Worm (Caenorhabditis elegans) whole organism, mixed stage, embryonic: ENCODE data around the gene F45E12.6.

ENCODE experiments used
- M03D4.4 ChIP-seq: sonication (generic microtip); optimal IDR thresholded peaks from 2 replicates; lab custom pipeline; 2017; ENCODE audit warnings: mild to moderate bottlenecking, missing genetic modification characterization, missing compliant biosample characterization
- bed-3 ChIP-seq: fragments of 200-800 bp; sonication (Bioruptor generic); optimal IDR thresholded peaks from 3 replicates; lab custom pipeline; 2018; ENCODE audit warnings: mild to moderate bottlenecking, missing genetic modification characterization, moderate library complexity, missing compliant biosample characterization
- blmp-1 ChIP-seq: fragments of 150-350 bp; optimal IDR thresholded peaks from 2 replicates; lab custom pipeline; 2014; ENCODE audit warnings: missing biosample characterization, missing genetic modification characterization
- ceh-43 ChIP-seq: fragments of 200-800 bp; sonication (Bioruptor generic); optimal IDR thresholded peaks from 2 replicates; lab custom pipeline; 2018; ENCODE audit warnings: mild to moderate bottlenecking, missing genetic modification characterization, moderate library complexity, missing compliant biosample characterization
- ceh-83 ChIP-seq: fragments of 200-800 bp; sonication (Bioruptor generic); optimal IDR thresholded peaks from 2 replicates; lab custom pipeline; 2018; ENCODE audit warnings: mild to moderate bottlenecking, missing genetic modification characterization, missing compliant biosample characterization
- ces-1 ChIP-seq: fragments of 150-350 bp; optimal IDR thresholded peaks from 2 replicates; lab custom pipeline; 2014; ENCODE audit warnings: missing biosample characterization, missing genetic modification reagents, missing genetic modification characterization
- cnd-1 ChIP-seq: fragments of 200-800 bp; sonication (Bioruptor generic); optimal IDR thresholded peaks from 2 replicates; lab custom pipeline; 2018; ENCODE audit warnings: mild to moderate bottlenecking, missing genetic modification characterization, missing compliant biosample characterization
- elt-1 ChIP-seq: sonication (generic microtip); optimal IDR thresholded peaks from 2 replicates; lab custom pipeline; 2017; ENCODE audit warnings: missing genetic modification characterization, mild to moderate bottlenecking, missing compliant biosample characterization, antibody characterized with exemption, moderate library complexity, borderline replicate concordance; ENCODE audit not compliant: insufficient read depth
- elt-3 ChIP-seq: fragments of 150-350 bp; optimal IDR thresholded peaks from 2 replicates; lab custom pipeline; 2014; ENCODE audit warnings: missing biosample characterization, missing genetic modification characterization
- flh-1 ChIP-seq: fragments of 200-800 bp; sonication (Bioruptor generic); optimal IDR thresholded peaks from 2 replicates; lab custom pipeline; 2018; ENCODE audit warnings: mild to moderate bottlenecking, missing genetic modification characterization, moderate library complexity, missing compliant biosample characterization
- ham-2 ChIP-seq: fragments of 200-800 bp; sonication (Bioruptor generic); optimal IDR thresholded peaks from 2 replicates; lab custom pipeline; 2018; ENCODE audit warnings: mild to moderate bottlenecking, missing genetic modification characterization, missing compliant biosample characterization
- hlh-1 ChIP-seq: fragments of 150-350 bp; optimal IDR thresholded peaks from 2 replicates; lab custom pipeline; 2014; ENCODE audit warnings: missing biosample characterization, missing genetic modification reagents, missing genetic modification characterization
- lin-32 ChIP-seq: fragments of 200-800 bp; sonication (Bioruptor generic); optimal IDR thresholded peaks from 2 replicates; lab custom pipeline; 2018; ENCODE audit warnings: mild to moderate bottlenecking, missing genetic modification characterization, missing compliant biosample characterization
- lsy-2 ChIP-seq: fragments of 150-350 bp; optimal IDR thresholded peaks from 2 replicates; lab custom pipeline; 2014; ENCODE audit warnings: missing biosample characterization, missing genetic modification characterization
- mab-5 ChIP-seq: fragments of 150-350 bp; optimal IDR thresholded peaks from 2 replicates; lab custom pipeline; 2014; ENCODE audit warnings: missing biosample characterization, missing genetic modification characterization
- mep-1 ChIP-seq: fragments of 150-350 bp; optimal IDR thresholded peaks from 2 replicates; lab custom pipeline; 2017; ENCODE audit warnings: missing biosample characterization, missing genetic modification reagents, missing genetic modification characterization, inconsistent platforms
- mls-2 ChIP-seq: sonication (generic microtip); optimal IDR thresholded peaks from 2 replicates; lab custom pipeline; 2016; ENCODE audit warnings: mild to moderate bottlenecking, missing genetic modification characterization, moderate library complexity, missing compliant biosample characterization
- nhr-2 ChIP-seq: fragments of 150-350 bp; optimal IDR thresholded peaks from 2 replicates; lab custom pipeline; 2014; ENCODE audit warnings: missing biosample characterization, missing genetic modification characterization
- nhr-28 ChIP-seq: fragments of 150-350 bp; optimal IDR thresholded peaks from 2 replicates; lab custom pipeline; 2014; ENCODE audit warnings: missing biosample characterization, missing genetic modification characterization
- nhr-76 ChIP-seq: sonication (generic microtip); optimal IDR thresholded peaks from 2 replicates; lab custom pipeline; 2017; ENCODE audit warnings: missing biosample characterization, missing genetic modification characterization
- pha-4 ChIP-seq: fragments of 150-350 bp; optimal IDR thresholded peaks from 2 replicates; lab custom pipeline; 2018; ENCODE audit warnings: missing biosample characterization, missing genetic modification reagents, missing genetic modification characterization
- sem-2 ChIP-seq: fragments of 200-800 bp; sonication (Bioruptor generic); optimal IDR thresholded peaks from 2 replicates; lab custom pipeline; 2018; ENCODE audit warnings: mild to moderate bottlenecking, missing genetic modification characterization, missing compliant biosample characterization
- snpc-4 ChIP-seq: fragments of 150-350 bp; optimal IDR thresholded peaks from 2 replicates; lab custom pipeline; 2014; ENCODE audit warnings: missing biosample characterization, missing genetic modification characterization
- sptf-1 ChIP-seq: sonication (generic microtip); optimal IDR thresholded peaks from 2 replicates; lab custom pipeline; 2017; ENCODE audit warnings: mild to moderate bottlenecking, missing genetic modification characterization, moderate library complexity, missing compliant biosample characterization
- tbx-8 ChIP-seq: fragments of 200-800 bp; sonication (Bioruptor generic); optimal IDR thresholded peaks from 2 replicates; lab custom pipeline; 2018; ENCODE audit warnings: mild to moderate bottlenecking, missing genetic modification characterization, moderate library complexity, missing compliant biosample characterization
- unc-120 ChIP-seq: sonication (generic microtip); optimal IDR thresholded peaks from 2 replicates; lab custom pipeline; 2017; ENCODE audit warnings: missing genetic modification characterization, missing compliant biosample characterization; ENCODE audit not compliant: poor library complexity, severe bottlenecking
- unc-39 ChIP-seq: fragments of 150-350 bp; optimal IDR thresholded peaks from 2 replicates; lab custom pipeline; 2014; ENCODE audit warnings: missing biosample characterization, missing genetic modification characterization
- unc-62 ChIP-seq: fragments of 150-350 bp; optimal IDR thresholded peaks from 2 replicates; lab custom pipeline; 2014; ENCODE audit warnings: missing biosample characterization, missing genetic modification reagents, missing genetic modification characterization
- zip-8 ChIP-seq: fragments of 150-350 bp; optimal IDR thresholded peaks from 2 replicates; lab custom pipeline; 2014; ENCODE audit warnings: missing biosample characterization, missing genetic modification characterization
- ztf-11 ChIP-seq: fragments of 150-350 bp; optimal IDR thresholded peaks from 2 replicates; lab custom pipeline; 2014; ENCODE audit warnings: missing biosample characterization, missing genetic modification characterization

Gene F45E12.6

DNA sequence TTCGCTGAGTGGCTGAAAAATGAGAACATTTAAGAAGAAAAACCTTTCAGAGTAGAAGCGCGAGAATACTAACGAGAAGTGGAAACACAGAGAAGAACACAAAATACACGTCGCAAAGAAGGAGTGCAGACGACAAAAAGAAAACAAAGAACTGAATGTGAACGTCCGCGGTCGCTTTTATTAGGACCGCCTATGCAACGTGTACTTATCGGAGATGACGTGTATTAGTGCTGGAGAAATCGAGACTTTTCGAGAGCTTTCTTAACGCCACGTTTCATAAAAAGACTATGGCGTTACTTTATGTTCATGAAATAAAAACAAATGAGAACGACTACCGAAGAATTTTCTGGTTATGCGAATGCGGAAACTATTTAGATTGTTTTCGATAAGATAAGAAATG is 38.5 kb upstream of the F45E12.6 start, which contains the start of gene hsp-4:
TSS of gene hsp-4 (minus strand) at position 139 of the 400 bp plus-strand sequence.
- TF ChIP-seq tbx-8 (GFP tag; lab: Kevin White, UChicago) (no peak), nhr-2 (tag; lab: Kevin White, UChicago) (peak; percentile 10)

DNA sequence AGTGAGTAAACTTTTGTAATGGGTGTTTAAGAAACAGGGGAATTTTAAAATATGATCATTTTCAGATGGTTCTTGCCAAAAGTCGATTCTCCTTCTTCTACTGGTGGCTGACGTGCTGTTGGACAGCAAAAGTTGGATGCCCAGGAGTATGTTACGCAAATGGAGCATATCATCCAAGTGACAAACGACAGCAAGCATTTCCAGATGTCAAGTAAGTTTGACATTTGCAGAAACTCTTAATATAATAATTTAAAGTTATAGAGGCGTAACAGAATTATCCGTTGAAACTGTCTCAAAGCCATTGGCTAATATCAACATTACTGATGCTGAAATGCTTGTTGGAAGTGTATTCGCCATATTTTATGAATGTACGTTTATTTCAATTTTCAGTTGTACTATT is 34.1 kb upstream of the F45E12.6 start:
- TF ChIP-seq elt-3 (tag; lab: Kevin White, UChicago) (no peak), ceh-43 (no peak), pha-4 (tag; lab: Kevin White, UChicago) (no peak), nhr-28 (no peak), unc-62 (GFP tag; lab: Kevin White, UChicago) (no peak), mab-5 (tag; lab: Kevin White, UChicago) (no peak), lsy-2 (tag; lab: Kevin White, UChicago) (no peak), elt-1 (tag; lab: Kevin White, UChicago) (no peak), unc-120 (tag; lab: Kevin White, UChicago) (no peak), ceh-83 (GFP tag; lab: Kevin White, UChicago) (no peak), snpc-4 (tag; lab: Kevin White, UChicago) (no peak), sptf-1 (no peak), lin-32 (GFP tag; lab: Kevin White, UChicago) (no peak), flh-1 (no peak), mls-2 (tag; lab: Kevin White, UChicago) (no peak), hlh-1 (tag; lab: Kevin White, UChicago) (no peak), sem-2 (GFP tag; lab: Kevin White, UChicago) (no peak)

DNA sequence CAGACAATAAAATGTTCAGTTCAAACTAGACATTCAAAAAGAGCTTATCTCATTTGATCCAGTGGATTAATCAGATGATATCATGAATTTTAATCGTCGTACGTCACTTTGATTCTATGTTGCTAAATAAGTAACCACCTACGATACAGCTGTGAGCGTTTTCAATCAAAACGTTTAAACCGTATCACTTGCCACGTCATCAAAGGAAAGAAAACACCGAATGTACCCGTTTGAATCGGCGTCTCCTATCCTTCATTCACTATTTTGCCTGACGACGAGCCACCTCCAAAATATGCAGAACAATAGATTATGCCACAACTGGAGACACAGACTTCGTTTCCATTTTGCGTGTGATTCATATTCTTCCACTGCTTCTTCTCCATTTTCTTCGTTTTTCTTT is 31.9 kb upstream of the F45E12.6 start:
- TF ChIP-seq unc-62 (GFP tag; lab: Kevin White, UChicago): no peak
- TF ChIP-seq unc-39 (tag; lab: Kevin White, UChicago): no peak

DNA sequence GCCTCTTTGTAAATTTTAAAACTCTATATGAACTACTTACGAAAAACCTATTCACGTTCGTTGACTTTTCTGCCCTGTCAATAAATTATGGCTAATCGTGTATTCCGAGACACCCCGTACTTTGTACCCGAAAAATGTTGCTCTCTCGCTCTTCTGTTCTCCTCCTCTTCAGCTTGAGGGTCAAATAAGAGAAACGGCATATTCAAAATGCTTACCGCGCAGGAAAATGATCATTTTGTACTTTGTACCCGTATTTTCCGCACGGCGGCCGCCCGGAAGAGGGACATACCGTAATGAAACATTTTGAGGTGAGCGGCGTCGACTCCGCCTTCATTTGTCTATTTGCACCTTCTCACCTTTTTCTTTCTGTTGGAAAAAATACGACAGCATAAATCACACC is 29.7 kb upstream of the F45E12.6 start:
- TF ChIP-seq bed-3 (no peak), M03D4.4 (tag; lab: Kevin White, UChicago) (no peak), lin-32 (GFP tag; lab: Kevin White, UChicago) (no peak), lsy-2 (tag; lab: Kevin White, UChicago) (no peak), ztf-11 (tag; lab: Kevin White, UChicago) (no peak), cnd-1 (no peak), nhr-76 (tag; lab: Kevin White, UChicago) (no peak), ham-2 (peak; percentile 56), nhr-2 (tag; lab: Kevin White, UChicago) (no peak), zip-8 (tag; lab: Kevin White, UChicago) (no peak), pha-4 (tag; lab: Kevin White, UChicago) (peak; percentile 70)
- TF ChIP-seq, all 35 proteins: peak for 2

DNA sequence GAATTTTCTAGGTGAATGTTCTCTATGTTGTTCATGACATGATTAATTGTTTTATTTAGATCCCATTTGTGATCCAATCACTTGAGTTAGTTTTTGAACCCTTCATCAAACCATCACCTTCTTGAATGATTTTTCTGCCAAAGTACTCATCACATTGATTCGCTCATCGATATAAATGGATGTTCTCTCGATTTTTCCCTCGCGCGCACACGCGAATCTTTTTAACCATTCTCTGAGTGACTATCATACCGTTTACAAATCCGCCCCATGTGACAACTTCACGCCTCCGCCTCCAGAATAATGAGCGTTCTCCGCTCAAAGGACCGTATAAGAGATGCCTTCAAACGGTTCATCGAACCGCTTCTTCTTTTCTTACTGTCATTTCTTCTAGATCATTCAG is 28.9 kb upstream of the F45E12.6 start:
- TF ChIP-seq M03D4.4 (tag; lab: Kevin White, UChicago) (no peak), sem-2 (GFP tag; lab: Kevin White, UChicago) (no peak), mep-1 (tag; lab: Kevin White, UChicago) (no peak), mab-5 (tag; lab: Kevin White, UChicago) (no peak), nhr-76 (tag; lab: Kevin White, UChicago) (no peak), unc-39 (tag; lab: Kevin White, UChicago) (no peak), mls-2 (tag; lab: Kevin White, UChicago) (no peak)

DNA sequence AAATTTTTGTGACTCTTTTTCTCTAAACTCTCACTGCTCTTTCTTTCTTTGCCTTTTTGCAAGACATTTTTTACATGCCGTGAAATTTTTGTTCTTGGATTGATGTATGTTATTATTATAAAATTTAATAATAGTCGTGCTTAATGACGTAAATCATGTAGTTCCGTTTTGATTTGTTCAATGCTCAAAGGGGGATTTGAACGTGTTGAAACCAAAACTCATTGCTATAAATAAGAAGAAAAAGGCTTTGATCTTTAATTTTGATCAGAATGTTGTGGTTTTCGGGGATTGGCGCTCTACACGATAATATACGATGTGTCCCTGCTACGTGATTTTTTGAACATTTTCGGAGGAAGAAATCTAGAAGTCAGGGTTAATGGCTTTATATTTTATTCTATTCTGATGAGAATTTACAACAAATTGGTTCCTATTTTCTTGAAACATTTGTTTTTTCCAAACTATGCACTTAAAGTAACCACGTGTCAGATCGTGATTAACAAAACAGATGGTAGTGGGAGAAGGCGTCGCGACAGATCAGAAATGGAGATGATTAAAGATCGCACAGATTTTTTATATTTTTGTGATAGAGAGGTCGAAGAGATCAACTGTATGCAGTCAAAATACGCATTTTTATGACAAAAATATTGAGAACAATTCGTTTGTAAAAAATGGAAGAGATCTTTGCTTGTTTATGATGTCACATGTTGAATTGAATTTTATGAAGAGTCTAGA is 27.8 kb upstream of the F45E12.6 start:
- TF ChIP-seq unc-62 (GFP tag; lab: Kevin White, UChicago) (no peak), flh-1 (no peak), ceh-83 (GFP tag; lab: Kevin White, UChicago) (no peak), ham-2 (no peak), lsy-2 (tag; lab: Kevin White, UChicago) (no peak), M03D4.4 (tag; lab: Kevin White, UChicago) (no peak), nhr-28 (no peak), ztf-11 (tag; lab: Kevin White, UChicago) (no peak), elt-3 (tag; lab: Kevin White, UChicago) (no peak), blmp-1 (no peak), cnd-1 (no peak), mab-5 (tag; lab: Kevin White, UChicago) (no peak), ces-1 (GFP tag; lab: Kevin White, UChicago) (no peak), lin-32 (GFP tag; lab: Kevin White, UChicago) (no peak), mep-1 (tag; lab: Kevin White, UChicago) (no peak), unc-39 (tag; lab: Kevin White, UChicago) (no peak), tbx-8 (GFP tag; lab: Kevin White, UChicago) (no peak), elt-1 (tag; lab: Kevin White, UChicago) (no peak)
